Worm (Caenorhabditis elegans) whole organism, L4 larva: ENCODE data around the gene svop-1.

Experiments used
- D1046.2 ChIP-seq: fragments of 200-800 bp; sonication (Bioruptor generic); IDR thresholded peaks from 2 replicates; pipeline ENCODE4 v1.3.6; 2022; ENCODE audit warnings: missing genetic modification characterization, missing compliant biosample characterization
- F37D6.2 ChIP-seq: sonication (generic microtip); optimal IDR thresholded peaks from 2 replicates; lab custom pipeline; 2016; ENCODE audit warnings: mild to moderate bottlenecking, missing genetic modification characterization, missing compliant biosample characterization
- F44E2.7 ChIP-seq: fragments of 200-800 bp; sonication (Bioruptor generic); IDR thresholded peaks from 2 replicates; pipeline ENCODE4 v2.1.2; 2022; ENCODE audit warnings: missing genetic modification characterization, missing compliant biosample characterization
- R02D3.7 ChIP-seq: fragments of 150-350 bp; sonication (generic microtip); optimal IDR thresholded peaks from 3 replicates; lab custom pipeline; 2014; ENCODE audit warnings: missing biosample characterization, missing genetic modification characterization
- T20F7.1 ChIP-seq: fragments of 200-800 bp; sonication (Bioruptor generic); optimal IDR thresholded peaks from 2 replicates; lab custom pipeline; 2018; ENCODE audit warnings: mild to moderate bottlenecking, missing genetic modification characterization, missing compliant biosample characterization
- T26A8.4 ChIP-seq: fragments of 200-800 bp; sonication (Bioruptor generic); IDR thresholded peaks from 2 replicates; pipeline ENCODE4 v1.3.6; 2022; ENCODE audit warnings: missing genetic modification characterization, missing compliant biosample characterization
- Y75B8A.6 ChIP-seq: fragments of 200-800 bp; sonication (Bioruptor generic); IDR thresholded peaks from 2 replicates; pipeline ENCODE4 v1.3.6; 2022; ENCODE audit warnings: missing genetic modification reagents, missing genetic modification characterization, missing compliant biosample characterization
- ZK546.5 ChIP-seq, 2 experiments: sonication (generic microtip); optimal IDR thresholded peaks; 2 replicates each; lab custom pipeline; 2017; ENCODE audit warnings: missing biosample characterization in 2 of 2, missing genetic modification characterization in 2 of 2
- aly-2 ChIP-seq: sonication (generic microtip); optimal IDR thresholded peaks from 2 replicates; lab custom pipeline; 2018; ENCODE audit warnings: missing biosample characterization, missing genetic modification characterization
- ama-1 ChIP-seq: fragments of 150-350 bp; optimal IDR thresholded peaks from 2 replicates; lab custom pipeline; 2014; ENCODE audit warnings: inconsistent platforms, mixed read lengths
- attf-4 ChIP-seq: sonication (generic microtip); optimal IDR thresholded peaks from 3 replicates; lab custom pipeline; 2017; ENCODE audit warnings: missing biosample characterization, missing genetic modification characterization
- ceh-20 ChIP-seq: fragments of 200-800 bp; sonication (Bioruptor generic); IDR thresholded peaks from 2 replicates; pipeline ENCODE4 v1.3.6; 2022; ENCODE audit warnings: missing genetic modification reagents, missing genetic modification characterization, missing compliant biosample characterization
- ceh-28 ChIP-seq: fragments of 150-350 bp; optimal IDR thresholded peaks from 2 replicates; lab custom pipeline; 2014; ENCODE audit warnings: missing biosample characterization, missing genetic modification reagents, missing genetic modification characterization
- ceh-44 ChIP-seq: fragments of 200-800 bp; sonication (Bioruptor generic); IDR thresholded peaks from 2 replicates; pipeline ENCODE4 v1.3.6; 2022; ENCODE audit warnings: missing genetic modification reagents, missing genetic modification characterization, missing compliant biosample characterization
- ceh-62 ChIP-seq: sonication (generic microtip); optimal IDR thresholded peaks from 2 replicates; lab custom pipeline; 2017; ENCODE audit warnings: missing biosample characterization, missing genetic modification characterization
- ces-1 ChIP-seq: fragments of 150-350 bp; sonication (generic microtip); optimal IDR thresholded peaks from 4 replicates; lab custom pipeline; 2014; ENCODE audit warnings: missing biosample characterization, missing genetic modification reagents, missing genetic modification characterization
- cey-2 ChIP-seq: sonication (generic microtip); optimal IDR thresholded peaks from 3 replicates; lab custom pipeline; 2017; ENCODE audit warnings: missing genetic modification characterization, mild to moderate bottlenecking, missing compliant biosample characterization, antibody characterized with exemption, borderline replicate concordance; ENCODE audit not compliant: insufficient read depth
- ctbp-1 ChIP-seq: fragments of 200-800 bp; sonication (Bioruptor generic); IDR thresholded peaks from 2 replicates; pipeline ENCODE4 v1.3.6; 2022; ENCODE audit warnings: missing genetic modification reagents, missing genetic modification characterization, missing compliant biosample characterization
- daf-12 ChIP-seq: fragments of 150-350 bp; optimal IDR thresholded peaks from 2 replicates; lab custom pipeline; 2014; ENCODE audit warnings: missing biosample characterization, missing genetic modification reagents, missing genetic modification characterization
- daf-16 ChIP-seq, 3 experiments: sonication (generic microtip); optimal IDR thresholded peaks; 2 replicates each; lab custom pipeline; 2016 to 2017; ENCODE audit warnings: missing genetic modification characterization in 3 of 3, missing genetic modification reagents in 3 of 3, mild to moderate bottlenecking in 2 of 3, missing compliant biosample characterization in 2 of 3, missing biosample characterization in 1 of 3, moderate library complexity in 1 of 3
- dmd-6 ChIP-seq: fragments of 200-800 bp; sonication (Bioruptor generic); IDR thresholded peaks from 2 replicates; pipeline ENCODE4 v1.3.6; 2022; ENCODE audit warnings: missing genetic modification reagents, missing genetic modification characterization, missing compliant biosample characterization
- dpl-1 ChIP-seq: fragments of 150-350 bp; optimal IDR thresholded peaks from 2 replicates; lab custom pipeline; 2014; ENCODE audit warnings: missing biosample characterization, missing genetic modification reagents, missing genetic modification characterization
- duxl-1 ChIP-seq: sonication (generic microtip); optimal IDR thresholded peaks from 2 replicates; lab custom pipeline; 2016; ENCODE audit warnings: mild to moderate bottlenecking, missing genetic modification characterization, moderate library complexity, missing compliant biosample characterization; ENCODE audit not compliant: poor library complexity
- dve-1 ChIP-seq: sonication (generic microtip); optimal IDR thresholded peaks from 2 replicates; lab custom pipeline; 2017; ENCODE audit warnings: antibody characterized with exemption, mild to moderate bottlenecking, missing genetic modification characterization, missing compliant biosample characterization; ENCODE audit not compliant: insufficient read depth
- gei-8 ChIP-seq: fragments of 200-800 bp; sonication (Bioruptor generic); optimal IDR thresholded peaks from 2 replicates; lab custom pipeline; 2018; ENCODE audit warnings: mild to moderate bottlenecking, missing genetic modification characterization, missing compliant biosample characterization
- hlh-30 ChIP-seq: sonication (generic microtip); optimal IDR thresholded peaks from 2 replicates; lab custom pipeline; 2017; ENCODE audit warnings: antibody characterized with exemption, mild to moderate bottlenecking, missing genetic modification characterization, missing compliant biosample characterization; ENCODE audit not compliant: insufficient read depth
- lim-7 ChIP-seq: fragments of 200-800 bp; sonication (Bioruptor generic); IDR thresholded peaks from 2 replicates; pipeline ENCODE4 v1.3.6; 2022; ENCODE audit warnings: missing genetic modification characterization, missing compliant biosample characterization
- lin-13 ChIP-seq: fragments of 150-350 bp; optimal IDR thresholded peaks from 2 replicates; lab custom pipeline; 2014; ENCODE audit warnings: missing biosample characterization, missing genetic modification reagents, missing genetic modification characterization
- lin-15B ChIP-seq: fragments of 150-350 bp; sonication (generic microtip); optimal IDR thresholded peaks from 3 replicates; lab custom pipeline; 2014; ENCODE audit warnings: missing biosample characterization, missing genetic modification characterization
- lin-29 ChIP-seq: fragments of 200-800 bp; sonication (Bioruptor generic); IDR thresholded peaks from 2 replicates; pipeline ENCODE4 v1.3.6; 2022; ENCODE audit warnings: missing genetic modification reagents, missing genetic modification characterization, missing compliant biosample characterization
- lin-39 ChIP-seq: fragments of 150-350 bp; optimal IDR thresholded peaks from 2 replicates; lab custom pipeline; 2014; ENCODE audit warnings: missing biosample characterization, missing genetic modification reagents, missing genetic modification characterization
- mxl-3 ChIP-seq: fragments of 200-800 bp; sonication (Bioruptor generic); optimal IDR thresholded peaks from 2 replicates; lab custom pipeline; 2018; ENCODE audit warnings: mild to moderate bottlenecking, missing genetic modification characterization, missing compliant biosample characterization
- nhr-10 ChIP-seq: fragments of 150-350 bp; optimal IDR thresholded peaks from 2 replicates; lab custom pipeline; 2014; ENCODE audit warnings: missing biosample characterization, missing genetic modification characterization
- nhr-102 ChIP-seq: sonication (generic microtip); optimal IDR thresholded peaks from 2 replicates; lab custom pipeline; 2016; ENCODE audit warnings: mild to moderate bottlenecking, missing genetic modification characterization, moderate library complexity, missing compliant biosample characterization
- nhr-111 ChIP-seq: fragments of 200-800 bp; sonication (Bioruptor generic); optimal IDR thresholded peaks from 2 replicates; lab custom pipeline; 2018; ENCODE audit warnings: mild to moderate bottlenecking, missing genetic modification characterization, missing compliant biosample characterization
- nhr-41 ChIP-seq: fragments of 200-800 bp; sonication (Bioruptor generic); IDR thresholded peaks from 2 replicates; pipeline ENCODE4 v1.3.6; 2022; ENCODE audit warnings: missing genetic modification reagents, missing genetic modification characterization, missing compliant biosample characterization
- nhr-42 ChIP-seq: fragments of 200-800 bp; sonication (Bioruptor generic); IDR thresholded peaks from 2 replicates; pipeline ENCODE4 v1.3.6; 2022; ENCODE audit warnings: missing genetic modification characterization, missing compliant biosample characterization
- nhr-48 ChIP-seq: sonication (generic microtip); optimal IDR thresholded peaks from 2 replicates; lab custom pipeline; 2016; ENCODE audit warnings: mild to moderate bottlenecking, missing genetic modification characterization, missing compliant biosample characterization
- nhr-76 ChIP-seq: fragments of 150-350 bp; optimal IDR thresholded peaks from 2 replicates; lab custom pipeline; 2014; ENCODE audit warnings: missing biosample characterization, missing genetic modification characterization
- nhr-77 ChIP-seq: fragments of 150-350 bp; optimal IDR thresholded peaks from 2 replicates; lab custom pipeline; 2014; ENCODE audit warnings: missing biosample characterization, missing genetic modification characterization
- php-3 ChIP-seq: fragments of 200-800 bp; sonication (Bioruptor generic); IDR thresholded peaks from 2 replicates; pipeline ENCODE4 v1.3.6; 2022; ENCODE audit warnings: missing genetic modification reagents, missing genetic modification characterization, missing compliant biosample characterization
- pqm-1 ChIP-seq: sonication (generic microtip); optimal IDR thresholded peaks from 2 replicates; lab custom pipeline; 2017; ENCODE audit warnings: missing biosample characterization, missing genetic modification characterization
- rbr-2 ChIP-seq: sonication (generic microtip); optimal IDR thresholded peaks from 2 replicates; lab custom pipeline; 2016; ENCODE audit warnings: missing genotype, missing genetic modification characterization, missing compliant biosample characterization
- sdz-12 ChIP-seq: fragments of 200-800 bp; sonication (Bioruptor generic); optimal IDR thresholded peaks from 2 replicates; lab custom pipeline; 2018; ENCODE audit warnings: mild to moderate bottlenecking, missing genetic modification characterization, missing compliant biosample characterization
- snpc-4 ChIP-seq: fragments of 150-350 bp; optimal IDR thresholded peaks from 2 replicates; lab custom pipeline; 2014; ENCODE audit warnings: missing biosample characterization, missing genetic modification characterization
- spr-1 ChIP-seq: sonication (generic microtip); optimal IDR thresholded peaks from 2 replicates; lab custom pipeline; 2016; ENCODE audit warnings: mild to moderate bottlenecking, missing genetic modification characterization, missing compliant biosample characterization
- tra-1 ChIP-seq: fragments of 200-800 bp; sonication (Bioruptor generic); IDR thresholded peaks from 2 replicates; pipeline ENCODE4 v1.3.6; 2022; ENCODE audit warnings: missing genetic modification reagents, missing genetic modification characterization, missing compliant biosample characterization
- unc-130 ChIP-seq: sonication (generic microtip); optimal IDR thresholded peaks from 2 replicates; lab custom pipeline; 2016; ENCODE audit warnings: missing genetic modification reagents, missing genetic modification characterization, missing compliant biosample characterization
- vab-7 ChIP-seq: fragments of 200-800 bp; sonication (Bioruptor generic); IDR thresholded peaks from 2 replicates; pipeline ENCODE4 v1.3.6; 2022; ENCODE audit warnings: missing genetic modification reagents, missing genetic modification characterization, missing compliant biosample characterization
- zag-1 ChIP-seq: fragments of 150-350 bp; optimal IDR thresholded peaks from 2 replicates; lab custom pipeline; 2014; ENCODE audit warnings: missing biosample characterization, missing genetic modification characterization
- zfp-3 ChIP-seq: fragments of 200-800 bp; sonication (Bioruptor generic); conservative IDR thresholded peaks from 2 replicates; pipeline ENCODE4 v1.3.6; 2022; ENCODE audit warnings: missing genetic modification reagents, missing genetic modification characterization, missing compliant biosample characterization

Gene svop-1

DNA sequence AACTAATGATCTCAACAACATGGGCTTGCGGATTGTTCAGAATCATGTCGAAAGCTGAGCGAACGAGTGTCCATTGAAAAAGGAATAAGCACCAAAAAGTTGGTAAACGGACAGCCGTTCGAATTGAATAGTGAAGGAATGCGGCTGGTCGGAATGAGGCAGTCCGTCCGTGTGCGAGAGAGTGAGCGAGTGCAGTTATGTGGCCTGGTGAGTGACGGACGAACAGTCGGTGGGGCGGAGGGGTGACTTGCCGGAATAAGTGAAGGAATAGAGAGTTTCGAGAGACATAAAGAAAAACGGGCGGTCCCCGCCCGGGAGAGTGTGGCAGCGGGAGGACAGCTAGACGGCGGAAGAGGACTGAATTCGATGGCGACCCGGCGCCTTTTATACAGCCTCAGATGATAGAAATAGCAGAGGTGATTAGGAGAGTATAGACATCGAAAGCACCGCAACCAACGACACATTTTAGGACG, 20.0 kb downstream of the svop-1 start:
- TF ChIP-seq php-3 (peak; percentile 68), T26A8.4 (peak; percentile 90), lim-7 (GFP tag; lab: Robert Waterston, UW) (no peak), ceh-44 (GFP tag; lab: Robert Waterston, UW) (no peak), daf-16 (GFP tag; optimal IDR thresholded peaks at IDR 0.05; lab: Kevin White, UChicago) (peak; percentile 40 to 81), daf-16 (tag; optimal IDR thresholded peaks at IDR 0.05; lab: Kevin White, UChicago) (peak; percentile 34), dmd-6 (GFP tag; lab: Robert Waterston, UW) (peak; percentile 94), attf-4 (tag; lab: Kevin White, UChicago) (no peak), nhr-48 (tag; lab: Kevin White, UChicago) (peak; percentile 80), unc-130 (GFP tag; lab: Kevin White, UChicago) (no peak), cey-2 (no peak), lin-29 (GFP tag; lab: Robert Waterston, UW) (0 out of 2 replicates have a peak, but pooled peaks have one; percentile 51), pqm-1 (tag; lab: Kevin White, UChicago) (peak; percentile 78), ceh-20 (peak; percentile 80; the same call in 1 of the 2 replicates), snpc-4 (tag; lab: Kevin White, UChicago) (no peak), F37D6.2 (tag; lab: Kevin White, UChicago) (no peak), dve-1 (tag; lab: Kevin White, UChicago) (peak; percentile 73), nhr-10 (tag; lab: Kevin White, UChicago) (peak; percentile 52), daf-12 (tag; lab: Kevin White, UChicago) (no peak), ama-1 (lab: Kevin White, UChicago) (peak; percentile 95), ctbp-1 (GFP tag; lab: Robert Waterston, UW) (peak; percentile 22; the same call in 1 of the 2 replicates), sdz-12 (GFP tag; lab: Kevin White, UChicago) (no peak), T20F7.1 (GFP tag; lab: Kevin White, UChicago) (peak; percentile 51), zfp-3 (GFP tag; lab: Robert Waterston, UW) (peak; percentile 91), tra-1 (GFP tag; lab: Robert Waterston, UW) (peak; percentile 82), gei-8 (peak; percentile 82), lin-39 (no peak), D1046.2 (GFP tag; lab: Robert Waterston, UW) (peak; percentile 78; the same call in 1 of the 2 replicates), F44E2.7 (0 out of 2 replicates have a peak, but pooled peaks have one; percentile 45), rbr-2 (tag; lab: Kevin White, UChicago) (peak; percentile 49), lin-15B (tag; lab: Kevin White, UChicago) (no peak), Y75B8A.6 (no peak), nhr-102 (tag; lab: Kevin White, UChicago) (peak; percentile 63), nhr-41 (GFP tag; lab: Robert Waterston, UW) (peak; percentile 51; the same call in 1 of the 2 replicates), nhr-76 (no peak), dpl-1 (GFP tag; lab: Kevin White, UChicago) (peak; percentile 34), spr-1 (tag; lab: Kevin White, UChicago) (peak; percentile 43), nhr-42 (GFP tag; lab: Robert Waterston, UW) (peak; percentile 81), aly-2 (no peak), ceh-62 (tag; lab: Kevin White, UChicago) (no peak), nhr-111 (GFP tag; lab: Kevin White, UChicago) (peak; percentile 17), R02D3.7 (tag; lab: Kevin White, UChicago) (no peak), nhr-77 (peak; percentile 67), mxl-3 (GFP tag; lab: Kevin White, UChicago) (peak; percentile 89), hlh-30 (tag; lab: Kevin White, UChicago) (peak; percentile 47), ZK546.5 (tag; optimal IDR thresholded peaks at IDR 0.05; lab: Kevin White, UChicago) (no peak), lin-13 (GFP tag; lab: Kevin White, UChicago) (peak; percentile 75), zag-1 (tag; lab: Kevin White, UChicago) (no peak), duxl-1 (no peak), ces-1 (GFP tag; lab: Kevin White, UChicago) (no peak), ceh-28 (no peak), vab-7 (GFP tag; lab: Robert Waterston, UW) (peak; percentile 64)
